Fruit fly (Drosophila melanogaster): ENCODE results near the gene Dip-C.
A peak's percentile ranks its signal among the peaks of the same experiment; 100 is the strongest.

The Dip-C gene

dm6 chr3R:12369135-12369792 lies 44.3 kb downstream of the Dip-C start, which contains the start of gene GstD1 (continued):
- TF ChIP-seq pum (GFP tag; optimal IDR thresholded peaks at IDR 0.05): peak; percentile 6
- peak; percentile 50 for TF ChIP-seq CG11504 (tag; optimal IDR thresholded peaks at IDR 0.05)
- TF ChIP-seq az2 (GFP tag; optimal IDR thresholded peaks at IDR 0.05): no peak
- TF ChIP-seq Lim3 (GFP tag; IDR thresholded peaks at IDR 0.05): no peak
- TF ChIP-seq wor (GFP tag; IDR thresholded peaks at IDR 0.05): no peak
- no peak for TF ChIP-seq Mad (GFP tag; optimal IDR thresholded peaks at IDR 0.05)
- TF ChIP-seq CG1602 (GFP tag; optimal IDR thresholded peaks at IDR 0.05): no peak
- TF ChIP-seq scrt (GFP tag; optimal IDR thresholded peaks at IDR 0.05): peak; percentile 35
- peak; percentile 51 for TF ChIP-seq CG9932 (GFP tag; IDR thresholded peaks at IDR 0.05)
- TF ChIP-seq crol (GFP tag; IDR thresholded peaks at IDR 0.05): peak; percentile 100
- no peak for TF ChIP-seq CG17612 (GFP tag; IDR thresholded peaks at IDR 0.05)
- peak; percentile 28 for TF ChIP-seq CG12104 (GFP tag; optimal IDR thresholded peaks at IDR 0.05)
- TF ChIP-seq CG7963 (GFP tag; IDR thresholded peaks at IDR 0.05; ENCODE audit: partially characterized antibody): peak; percentile 45; the same call in 1 of the 3 replicates
- TF ChIP-seq CG7786 (GFP tag; optimal IDR thresholded peaks at IDR 0.05): peak; percentile 26
- peak; percentile 53 for TF ChIP-seq CG7556 (GFP tag; optimal IDR thresholded peaks at IDR 0.05)
- TF ChIP-seq CG3847 (GFP tag; IDR thresholded peaks at IDR 0.05): no peak
- no peak for TF ChIP-seq Mes4 (GFP tag; optimal IDR thresholded peaks at IDR 0.05)
- TF ChIP-seq B-H1 (GFP tag; IDR thresholded peaks at IDR 0.05): no peak
- peak; percentile 7 for TF ChIP-seq CG18476 (GFP tag; optimal IDR thresholded peaks at IDR 0.05)
- no peak for TF ChIP-seq CG14710 (tag; optimal IDR thresholded peaks at IDR 0.05)
- peak; percentile 36 for TF ChIP-seq Xbp1 (GFP tag; optimal IDR thresholded peaks at IDR 0.05)
- no peak for TF ChIP-seq BEAF-32 (GFP tag; optimal IDR thresholded peaks at IDR 0.05)
- no peak for TF ChIP-seq fd102C (GFP tag; optimal IDR thresholded peaks at IDR 0.05)
- no peak for TF ChIP-seq hkb (optimal IDR thresholded peaks at IDR 0.05)
- no peak for TF ChIP-seq hkb (GFP tag; IDR thresholded peaks at IDR 0.05)
- TF ChIP-seq CG13287 (GFP tag; IDR thresholded peaks at IDR 0.05; ENCODE audit: partially characterized antibody): peak; percentile 39; the same call in 1 of the 2 replicates
- no peak for TF ChIP-seq Gug (GFP tag; IDR thresholded peaks at IDR 0.05)
- no peak for TF ChIP-seq CG9609 (GFP tag; optimal IDR thresholded peaks at IDR 0.05)
- TF ChIP-seq vnd (GFP tag; IDR thresholded peaks at IDR 0.05; ENCODE audit: partially characterized antibody): no peak
- peak; percentile 65 for TF ChIP-seq Ada2b (GFP tag; IDR thresholded peaks at IDR 0.05)
- TF ChIP-seq mam (GFP tag; optimal IDR thresholded peaks at IDR 0.05): peak; percentile 34
- peak; percentile 19 for TF ChIP-seq CG10654 (GFP tag; optimal IDR thresholded peaks at IDR 0.05)
- peak; percentile 87 for TF ChIP-seq rib (GFP tag; IDR thresholded peaks at IDR 0.05)
- TF ChIP-seq kay (GFP tag; optimal IDR thresholded peaks at IDR 0.05): peak; percentile 66
- no peak for TF ChIP-seq Nf-YC (tag; optimal IDR thresholded peaks at IDR 0.05)
- TF ChIP-seq CG15073 (GFP tag; optimal IDR thresholded peaks at IDR 0.05): no peak
- no peak for TF ChIP-seq CG6813 (GFP tag; optimal IDR thresholded peaks at IDR 0.05)
- no peak for TF ChIP-seq nerfin-1 (tag; optimal IDR thresholded peaks at IDR 0.05)
- peak; percentile 43 for TF ChIP-seq Hmr (GFP tag; optimal IDR thresholded peaks at IDR 0.05)
- no peak for TF ChIP-seq toy (GFP tag; IDR thresholded peaks at IDR 0.05)
- TF ChIP-seq Dp (GFP tag; optimal IDR thresholded peaks at IDR 0.05): no peak
- no peak; the same call in 2 of the 3 replicates for TF ChIP-seq so (GFP tag; IDR thresholded peaks at IDR 0.05)
- TF ChIP-seq Gsc (GFP tag; IDR thresholded peaks at IDR 0.05): no peak
- no peak for TF ChIP-seq slou (GFP tag; optimal IDR thresholded peaks at IDR 0.05)
- no peak for TF ChIP-seq bowl (GFP tag; IDR thresholded peaks at IDR 0.05)
- peak; percentile 39 for TF ChIP-seq Hr3 (GFP tag; optimal IDR thresholded peaks at IDR 0.05)
- peak; percentile 49 for TF ChIP-seq BtbVII (GFP tag; optimal IDR thresholded peaks at IDR 0.05)
- TF ChIP-seq CG15696 (tag; optimal IDR thresholded peaks at IDR 0.05): no peak
- TF ChIP-seq CG2116 (GFP tag; optimal IDR thresholded peaks at IDR 0.05): no peak
- peak; percentile 44 for TF ChIP-seq Max (GFP tag; optimal IDR thresholded peaks at IDR 0.05)
- TF ChIP-seq grau (tag; optimal IDR thresholded peaks at IDR 0.05): peak; percentile 46
